Worm (Caenorhabditis elegans): ENCODE measurements around the gene T03E6.9.

Gene T03E6.9

ce11 chrV:16589488-16589887, 11.0 kb downstream of the T03E6.9 start:
- TF ChIP-seq lin-39 (tag; optimal IDR thresholded peaks at IDR 0.05) (no peak), nhr-43 (tag; optimal IDR thresholded peaks at IDR 0.05; ENCODE audit: poor library complexity, severe bottlenecking) (no peak), unc-39 (tag; optimal IDR thresholded peaks at IDR 0.05) (no peak), tbx-2 (tag; optimal IDR thresholded peaks at IDR 0.05) (no peak), lin-15B (tag; optimal IDR thresholded peaks at IDR 0.05) (no peak), nhr-76 (tag; optimal IDR thresholded peaks at IDR 0.05) (no peak), R02D3.7 (tag; optimal IDR thresholded peaks at IDR 0.05) (no peak)

ce11 chrV:16588428-16588827, 12.1 kb downstream of the T03E6.9 start, which contains the start of gene srw-73:
srw-73 (minus strand) TSS chrV:16588528.
- TF ChIP-seq mml-1 (tag; optimal IDR thresholded peaks at IDR 0.05), result no peak
- no peak for TF ChIP-seq ama-1 (optimal IDR thresholded peaks at IDR 0.05)
- no peak for TF ChIP-seq fos-1 (tag; optimal IDR thresholded peaks at IDR 0.05)
- no peak for TF ChIP-seq fkh-2 (tag; optimal IDR thresholded peaks at IDR 0.05)
- no peak for TF ChIP-seq jun-1 (tag; optimal IDR thresholded peaks at IDR 0.05)
- TF ChIP-seq nhr-12 (tag; optimal IDR thresholded peaks at IDR 0.05), result no peak

- TF ChIP-seq nhr-76 (tag; optimal IDR thresholded peaks at IDR 0.05) (no peak), zag-1 (tag; optimal IDR thresholded peaks at IDR 0.05) (no peak), R02D3.7 (tag; optimal IDR thresholded peaks at IDR 0.05) (no peak), ama-1 (optimal IDR thresholded peaks at IDR 0.05) (no peak), nhr-67 (tag; optimal IDR thresholded peaks at IDR 0.05) (no peak), pha-4 (tag; optimal IDR thresholded peaks at IDR 0.05) (no peak), lsy-12 (tag; optimal IDR thresholded peaks at IDR 0.05) (no peak), mml-1 (tag; optimal IDR thresholded peaks at IDR 0.05) (no peak), lin-39 (tag; optimal IDR thresholded peaks at IDR 0.05) (no peak), mdl-1 (tag; optimal IDR thresholded peaks at IDR 0.05) (no peak)
Observed at ce11 chrV:16582973-16583372, 17.6 kb downstream of the T03E6.9 start, which contains the start of gene str-150. str-150 (plus strand) TSS chrV:16583273.

ce11 chrV:16581061-16581460, 19.5 kb downstream of the T03E6.9 start:
- no peak for TF ChIP-seq nhr-28 (tag; optimal IDR thresholded peaks at IDR 0.05)
- TF ChIP-seq ceh-16 (tag; optimal IDR thresholded peaks at IDR 0.05), result no peak
- no peak for TF ChIP-seq pqm-1 (tag; optimal IDR thresholded peaks at IDR 0.05)
- TF ChIP-seq fkh-10 (GFP tag; optimal IDR thresholded peaks at IDR 0.05), result no peak
- TF ChIP-seq skn-1 (tag; optimal IDR thresholded peaks at IDR 0.05), result no peak
- TF ChIP-seq fos-1 (tag; optimal IDR thresholded peaks at IDR 0.05), result no peak
- no peak for TF ChIP-seq snpc-4 (tag; optimal IDR thresholded peaks at IDR 0.05)
- TF ChIP-seq mml-1 (tag; optimal IDR thresholded peaks at IDR 0.05), result no peak
- TF ChIP-seq ZK546.5 (tag; optimal IDR thresholded peaks at IDR 0.05), result no peak
- TF ChIP-seq ceh-82 (tag; optimal IDR thresholded peaks at IDR 0.05), result no peak
- no peak for TF ChIP-seq nhr-67 (tag; optimal IDR thresholded peaks at IDR 0.05)
- TF ChIP-seq ztf-11 (tag; optimal IDR thresholded peaks at IDR 0.05), result no peak
- TF ChIP-seq nhr-11 (tag; optimal IDR thresholded peaks at IDR 0.05), result no peak
- TF ChIP-seq sea-2 (GFP tag; optimal IDR thresholded peaks at IDR 0.05), result no peak
- no peak for TF ChIP-seq nhr-77 (tag; optimal IDR thresholded peaks at IDR 0.05)

- TF ChIP-seq fkh-2 (tag; optimal IDR thresholded peaks at IDR 0.05) (no peak), ceh-9 (tag; optimal IDR thresholded peaks at IDR 0.05) (no peak), lsy-12 (tag; optimal IDR thresholded peaks at IDR 0.05) (no peak), nhr-67 (tag; optimal IDR thresholded peaks at IDR 0.05) (no peak), nhr-11 (tag; optimal IDR thresholded peaks at IDR 0.05) (no peak), fos-1 (tag; optimal IDR thresholded peaks at IDR 0.05) (no peak), eor-1 (tag; optimal IDR thresholded peaks at IDR 0.05) (no peak), sea-2 (GFP tag; optimal IDR thresholded peaks at IDR 0.05) (no peak), mml-1 (tag; optimal IDR thresholded peaks at IDR 0.05) (no peak), egl-27 (tag; optimal IDR thresholded peaks at IDR 0.05) (no peak), nhr-25 (tag; optimal IDR thresholded peaks at IDR 0.05) (no peak), pqm-1 (tag; optimal IDR thresholded peaks at IDR 0.05) (no peak), unc-39 (tag; optimal IDR thresholded peaks at IDR 0.05) (no peak), ceh-82 (tag; optimal IDR thresholded peaks at IDR 0.05) (no peak), ztf-11 (tag; optimal IDR thresholded peaks at IDR 0.05) (no peak), pha-4 (tag; optimal IDR thresholded peaks at IDR 0.05) (no peak), elt-3 (tag; optimal IDR thresholded peaks at IDR 0.05) (no peak), skn-1 (tag; optimal IDR thresholded peaks at IDR 0.05) (no peak), nhr-43 (tag; optimal IDR thresholded peaks at IDR 0.05; ENCODE audit: poor library complexity, severe bottlenecking) (no peak)
Observed at ce11 chrV:16580424-16580823, 20.1 kb downstream of the T03E6.9 start, which contains the start of gene nhr-271. nhr-271 (minus strand) TSS chrV:16580524.
